Fruit fly (Drosophila melanogaster) whole organism, embryonic: ENCODE results near the gene CG43124.

ENCODE experiments used
- Abd-B ChIP-seq: fragments of 200-800 bp; sonication (Bioruptor generic); optimal IDR thresholded peaks from 2 replicates; lab custom pipeline; 2018; ENCODE audit warnings: missing biosample characterization, mild to moderate bottlenecking, missing genetic modification characterization, moderate library complexity
- Blimp-1 ChIP-seq: fragments of 200-800 bp; sonication (Bioruptor generic); optimal IDR thresholded peaks from 3 replicates; lab custom pipeline; 2018; ENCODE audit warnings: missing biosample characterization, missing genetic modification characterization, mild to moderate bottlenecking, moderate library complexity, missing genetic modification reagents
- CG11456 ChIP-seq: fragments of 200-800 bp; sonication (Bioruptor generic); IDR thresholded peaks from 3 replicates; pipeline ENCODE4 v1.3.6; 2022; ENCODE audit warnings: missing biosample characterization, missing genetic modification characterization
- CG11504 ChIP-seq: fragments of 200-800 bp; sonication (Bioruptor generic); optimal IDR thresholded peaks from 3 replicates; lab custom pipeline; 2019; ENCODE audit warnings: missing biosample characterization, mild to moderate bottlenecking, missing genetic modification characterization, moderate library complexity
- CG12155 ChIP-seq: fragments of 200-800 bp; sonication (Bioruptor generic); optimal IDR thresholded peaks from 3 replicates; lab custom pipeline; 2016; ENCODE audit warnings: missing biosample characterization, missing genetic modification characterization
- CG13424 ChIP-seq: fragments of 200-800 bp; sonication (Bioruptor generic); optimal IDR thresholded peaks from 2 replicates; lab custom pipeline; 2019; ENCODE audit warnings: missing biosample characterization, mild to moderate bottlenecking, missing genetic modification characterization, moderate library complexity
- CG17328 ChIP-seq: fragments of 200-800 bp; sonication (Bioruptor generic); IDR thresholded peaks from 2 replicates; pipeline ENCODE4 v1.3.6; 2022; ENCODE audit warnings: missing biosample characterization, missing genetic modification characterization
- CG17359 ChIP-seq: fragments of 200-800 bp; sonication (Bioruptor generic); optimal IDR thresholded peaks from 3 replicates; lab custom pipeline; 2018; ENCODE audit warnings: missing biosample characterization, mild to moderate bottlenecking, missing genetic modification characterization, moderate library complexity
- CG17385 ChIP-seq: fragments of 200-800 bp; sonication (Bioruptor generic); optimal IDR thresholded peaks from 3 replicates; lab custom pipeline; 2018; ENCODE audit warnings: missing biosample characterization, mild to moderate bottlenecking, missing genetic modification characterization
- CG1832 ChIP-seq: fragments of 200-800 bp; sonication (Bioruptor generic); optimal IDR thresholded peaks from 2 replicates; lab custom pipeline; 2017; ENCODE audit warnings: missing biosample characterization, mild to moderate bottlenecking, missing genetic modification characterization, inconsistent platforms
- CG2202 ChIP-seq: fragments of 200-800 bp; sonication (Bioruptor generic); optimal IDR thresholded peaks from 2 replicates; lab custom pipeline; 2018; ENCODE audit warnings: missing biosample characterization, mild to moderate bottlenecking, missing genetic modification characterization
- CG2678 ChIP-seq: fragments of 200-800 bp; sonication (Bioruptor generic); optimal IDR thresholded peaks from 3 replicates; lab custom pipeline; 2019; ENCODE audit warnings: missing biosample characterization, mild to moderate bottlenecking, missing genetic modification characterization, moderate library complexity
- CG31224 ChIP-seq: fragments of 200-800 bp; sonication (Bioruptor generic); IDR thresholded peaks from 2 replicates; pipeline ENCODE4 v1.3.6; 2022; ENCODE audit warnings: missing biosample characterization, missing genetic modification characterization
- CG4730 ChIP-seq: fragments of 200-800 bp; sonication (Bioruptor generic); IDR thresholded peaks from 2 replicates; pipeline ENCODE4 v1.3.6; 2022; ENCODE audit warnings: missing biosample characterization, missing genetic modification characterization
- CG4820 ChIP-seq: fragments of 200-800 bp; sonication (Bioruptor generic); optimal IDR thresholded peaks from 3 replicates; lab custom pipeline; 2016; ENCODE audit warnings: missing biosample characterization, missing genetic modification characterization
- CG4854 ChIP-seq: fragments of 200-800 bp; sonication (Bioruptor generic); optimal IDR thresholded peaks from 2 replicates; lab custom pipeline; 2016; ENCODE audit warnings: missing biosample characterization, missing genetic modification characterization, inconsistent platforms
- CG8944 ChIP-seq: fragments of 200-800 bp; sonication (Bioruptor generic); optimal IDR thresholded peaks from 3 replicates; lab custom pipeline; 2016; ENCODE audit warnings: missing biosample characterization, missing genetic modification characterization
- Dfd ChIP-seq, 2 experiments: fragments of >200 bp; optimal IDR thresholded peaks; 2 replicates each; lab custom pipeline; 2017; ENCODE audit warnings: missing biosample characterization in 2 of 2, missing genetic modification characterization in 2 of 2
- Dp ChIP-seq: fragments of 200-800 bp; sonication (Bioruptor generic); optimal IDR thresholded peaks from 2 replicates; lab custom pipeline; 2018; ENCODE audit warnings: missing biosample characterization, mild to moderate bottlenecking, missing genetic modification characterization, moderate library complexity
- E2f2 ChIP-seq: fragments of 200-800 bp; sonication (Bioruptor generic); IDR thresholded peaks from 2 replicates; pipeline ENCODE4 v1.3.6; 2022; ENCODE audit warnings: missing biosample characterization, missing genetic modification characterization
- Ets65A ChIP-seq: fragments of 200-800 bp; sonication (Bioruptor generic); peaks from one replicate; lab custom pipeline; 2016; ENCODE audit warnings: missing biosample characterization, missing genetic modification characterization
- GATAe ChIP-seq: fragments of 200-800 bp; sonication (Bioruptor generic); conservative IDR thresholded peaks from 2 replicates; pipeline ENCODE4 v1.3.6; 2022; ENCODE audit warnings: missing biosample characterization, missing genetic modification characterization
- HHEX ChIP-seq: fragments of 200-800 bp; sonication (Bioruptor generic); optimal IDR thresholded peaks from 3 replicates; lab custom pipeline; 2017; ENCODE audit warnings: missing biosample characterization, mild to moderate bottlenecking, missing genetic modification characterization, missing genetic modification reagents
- Hr51 ChIP-seq, 2 experiments: fragments of 200-800 bp; sonication (Bioruptor generic); optimal IDR thresholded peaks; 2 replicates in 1 of 2; 3 replicates in 1 of 2; lab custom pipeline; 2016 to 2018; ENCODE audit warnings: missing biosample characterization in 2 of 2, missing genetic modification characterization in 2 of 2, mild to moderate bottlenecking in 1 of 2, moderate library complexity in 1 of 2
- Lim3 ChIP-seq: fragments of 200-800 bp; sonication (Bioruptor generic); IDR thresholded peaks from 2 replicates; pipeline ENCODE4 v1.3.6; 2022; ENCODE audit warnings: missing biosample characterization, missing genetic modification characterization
- NC2α ChIP-seq: fragments of 200-800 bp; sonication (Bioruptor generic); optimal IDR thresholded peaks from 2 replicates; lab custom pipeline; 2016; ENCODE audit warnings: missing biosample characterization, missing genetic modification characterization
- Nf-YA ChIP-seq: fragments of 200-800 bp; sonication (Bioruptor generic); IDR thresholded peaks from 2 replicates; pipeline ENCODE4 v1.3.6; 2022; ENCODE audit warnings: missing biosample characterization, missing genetic modification characterization
- Oli ChIP-seq: fragments of 200-800 bp; sonication (Bioruptor generic); optimal IDR thresholded peaks from 2 replicates; lab custom pipeline; 2018; ENCODE audit warnings: missing biosample characterization, mild to moderate bottlenecking, missing genetic modification characterization, moderate library complexity
- PHDP ChIP-seq: fragments of 200-800 bp; sonication (Bioruptor generic); optimal IDR thresholded peaks from 3 replicates; lab custom pipeline; 2018; ENCODE audit warnings: missing biosample characterization, mild to moderate bottlenecking, missing genetic modification characterization, moderate library complexity
- ab ChIP-seq: fragments of 200-800 bp; sonication (Bioruptor generic); optimal IDR thresholded peaks from 2 replicates; lab custom pipeline; 2016; ENCODE audit warnings: missing biosample characterization, missing genetic modification characterization
- al ChIP-seq: fragments of 200-800 bp; sonication (Bioruptor generic); IDR thresholded peaks from 2 replicates; pipeline ENCODE4 v1.3.6; 2022; ENCODE audit warnings: missing biosample characterization, missing genetic modification characterization
- ap ChIP-seq: fragments of 200-800 bp; sonication (Bioruptor generic); IDR thresholded peaks from 2 replicates; pipeline ENCODE4 v1.3.6; 2022; ENCODE audit warnings: missing biosample characterization, missing genetic modification characterization
- ase ChIP-seq: fragments of 200-800 bp; sonication (Bioruptor generic); IDR thresholded peaks from 3 replicates; pipeline ENCODE4 v1.3.6; 2022; ENCODE audit warnings: missing biosample characterization, missing genetic modification characterization
- corto ChIP-seq: fragments of 200-800 bp; sonication (Bioruptor generic); optimal IDR thresholded peaks from 2 replicates; lab custom pipeline; 2016; ENCODE audit warnings: missing biosample characterization, mild to moderate bottlenecking, missing genetic modification characterization, moderate library complexity
- dan ChIP-seq: fragments of 200-800 bp; sonication (Bioruptor generic); IDR thresholded peaks from 2 replicates; pipeline ENCODE4 v1.3.6; 2022; ENCODE audit warnings: missing biosample characterization, missing genetic modification characterization
- dmrt99B ChIP-seq: fragments of 200-800 bp; sonication (Bioruptor generic); optimal IDR thresholded peaks from 2 replicates; lab custom pipeline; 2018; ENCODE audit warnings: missing biosample characterization, mild to moderate bottlenecking, missing genetic modification characterization, moderate library complexity
- ewg ChIP-seq: fragments of 200-800 bp; sonication (Bioruptor generic); optimal IDR thresholded peaks from 3 replicates; lab custom pipeline; 2017; ENCODE audit warnings: mild to moderate bottlenecking, missing biosample characterization, missing genetic modification reagents, missing genetic modification characterization
- exex ChIP-seq: fragments of 200-800 bp; sonication (Bioruptor generic); optimal IDR thresholded peaks from 4 replicates; lab custom pipeline; 2018; ENCODE audit warnings: missing biosample characterization, mild to moderate bottlenecking, missing genetic modification characterization, moderate library complexity
- fd64A ChIP-seq: fragments of 200-800 bp; sonication (Bioruptor generic); optimal IDR thresholded peaks from 3 replicates; lab custom pipeline; 2018; ENCODE audit warnings: missing biosample characterization, mild to moderate bottlenecking, missing genetic modification characterization
- lab ChIP-seq: fragments of 200-800 bp; sonication (Bioruptor generic); optimal IDR thresholded peaks from 3 replicates; lab custom pipeline; 2017; ENCODE audit warnings: missing biosample characterization, missing genetic modification characterization, mild to moderate bottlenecking, moderate library complexity, missing genetic modification reagents
- lola ChIP-seq, 3 experiments: fragments of >200 bp in 2 of 3; fragments of 200-800 bp in 1 of 3; sonication (Bioruptor generic) in 1 of 3; optimal IDR thresholded peaks; 2 replicates each; lab custom pipeline; 2017 to 2019; ENCODE audit warnings: missing biosample characterization in 3 of 3, missing genetic modification characterization in 3 of 3, mild to moderate bottlenecking in 1 of 3, moderate library complexity in 1 of 3
- pfk ChIP-seq: fragments of 200-800 bp; sonication (Bioruptor generic); optimal IDR thresholded peaks from 2 replicates; lab custom pipeline; 2018; ENCODE audit warnings: missing biosample characterization, mild to moderate bottlenecking, missing genetic modification characterization, moderate library complexity
- prd ChIP-seq, 3 experiments: fragments of >200 bp in 2 of 3; fragments of 200-800 bp in 1 of 3; sonication (Bioruptor generic) in 1 of 3; optimal IDR thresholded peaks in 2 of 3; IDR thresholded peaks in 1 of 3; 2 replicates in 2 of 3; 3 replicates in 1 of 3; pipeline versions ENCODE4 v1.3.6 to Lab custom; 2017 to 2022; ENCODE audit warnings: missing biosample characterization in 1 of 3, missing genetic modification characterization in 1 of 3
- sens ChIP-seq: fragments of 200-800 bp; sonication (Bioruptor generic); peaks from one replicate; lab custom pipeline; 2016; ENCODE audit warnings: missing biosample characterization, missing genetic modification characterization
- sima ChIP-seq: fragments of 200-800 bp; sonication (Bioruptor generic); optimal IDR thresholded peaks from 2 replicates; lab custom pipeline; 2016; ENCODE audit warnings: missing biosample characterization, missing genetic modification characterization
- sr ChIP-seq: fragments of 200-800 bp; sonication (Bioruptor generic); IDR thresholded peaks from 3 replicates; pipeline ENCODE4 v1.3.6; 2022; ENCODE audit warnings: missing biosample characterization, missing genetic modification characterization
- z ChIP-seq: fragments of 200-800 bp; sonication (Bioruptor generic); IDR thresholded peaks from 3 replicates; pipeline ENCODE4 v1.3.6; 2022; ENCODE audit warnings: missing biosample characterization, missing genetic modification characterization

Gene CG43124

DNA sequence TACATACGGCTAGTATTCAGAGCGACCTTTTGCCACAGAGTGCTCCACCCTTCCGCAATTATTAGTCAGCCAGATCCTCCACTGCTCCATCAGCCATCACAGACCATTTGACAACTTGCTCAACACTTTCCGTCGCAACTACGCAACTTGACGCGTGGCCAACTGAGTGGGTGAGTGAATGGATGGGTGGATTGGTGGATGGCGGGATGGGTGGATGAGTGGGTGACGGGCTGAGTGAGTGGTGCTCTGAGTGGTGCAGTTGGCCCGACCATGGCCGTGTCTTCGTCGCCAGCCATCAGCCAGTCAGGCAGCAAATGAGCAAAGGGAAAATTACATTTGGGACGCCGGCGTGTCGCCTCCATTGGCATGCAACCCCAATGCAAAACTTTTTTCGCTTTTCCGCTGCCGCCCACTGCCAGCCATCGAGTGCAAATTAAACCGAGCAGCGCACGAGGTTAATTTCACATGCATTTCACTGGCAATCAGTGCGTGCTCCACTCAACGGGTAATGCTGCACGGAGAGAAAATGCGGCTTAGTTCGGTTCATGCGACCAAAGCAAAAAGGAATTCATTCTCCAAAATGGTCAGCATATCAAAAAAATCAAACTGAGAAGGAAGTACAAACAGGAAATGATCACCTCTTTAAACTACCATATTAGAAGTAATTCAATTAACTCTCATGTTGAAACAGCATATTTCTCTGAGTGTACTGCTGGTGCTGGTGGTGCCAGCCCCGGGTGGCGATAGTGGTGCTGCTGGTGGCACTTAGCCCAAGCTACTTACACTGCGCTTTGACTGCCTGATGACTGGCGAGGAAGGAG lies 43.6 kb upstream of the CG43124 start (continued):
- TF ChIP-seq CG4730 (no peak), sr (0 out of 3 replicates have a peak, but pooled peaks have one; percentile 51), CG31224 (GFP tag; lab: Robert Waterston, UW) (no peak), Oli (tag; lab: Kevin White, UChicago) (no peak), CG4820 (GFP tag; lab: Kevin White, UChicago) (no peak), z (GFP tag; lab: Robert Waterston, UW) (peak; percentile 58; the same call in 1 of the 3 replicates), CG12155 (no peak), CG11456 (GFP tag; lab: Robert Waterston, UW) (0 out of 3 replicates have a peak, but pooled peaks have one; percentile 27), al (GFP tag; lab: Robert Waterston, UW) (no peak), ase (GFP tag; lab: Robert Waterston, UW) (no peak), GATAe (GFP tag; lab: Robert Waterston, UW) (no peak)

DNA sequence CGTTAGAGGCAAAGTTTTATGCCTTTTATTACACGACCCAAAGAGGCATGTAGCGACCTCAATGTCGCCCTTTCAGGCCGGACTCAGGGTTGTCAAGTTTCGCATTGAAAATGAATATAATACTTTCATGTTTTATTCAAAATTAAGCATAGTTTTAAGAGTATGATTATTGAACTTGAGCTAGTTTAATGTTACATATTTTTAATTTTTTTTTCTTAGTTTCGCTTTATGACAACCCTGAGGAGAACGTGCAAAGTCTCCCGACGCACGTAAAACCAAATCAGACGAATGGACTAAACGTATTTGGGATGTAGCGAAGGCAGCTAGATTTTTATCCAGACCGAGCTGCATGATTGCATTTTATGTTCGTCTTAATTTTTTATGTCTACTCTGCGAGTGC lies 41.4 kb upstream of the CG43124 start:
- TF ChIP-seq ewg: peak; percentile 0
- peak; percentile 2 for TF ChIP-seq CG17385
- no peak for TF ChIP-seq dan
- TF ChIP-seq Abd-B: peak; percentile 38
- TF ChIP-seq Lim3 (GFP tag; lab: Robert Waterston, UW): no peak
- no peak for TF ChIP-seq lola (GFP tag; optimal IDR thresholded peaks at IDR 0.05; lab: Kevin White, UChicago)
- TF ChIP-seq Hr51 (GFP tag; optimal IDR thresholded peaks at IDR 0.05; lab: Kevin White, UChicago): peak in 1 of 2 experiments; percentile 24
- TF ChIP-seq ap: 0 out of 2 replicates have a peak, but pooled peaks have one; percentile 18
- no peak for TF ChIP-seq CG4854 (GFP tag; lab: Kevin White, UChicago)
- TF ChIP-seq sima (GFP tag; lab: Kevin White, UChicago): no peak
- TF ChIP-seq Ets65A (GFP tag; lab: Kevin White, UChicago): peak; percentile 86
- no peak for TF ChIP-seq ab (GFP tag; lab: Kevin White, UChicago)
- TF ChIP-seq Nf-YA (GFP tag; lab: Robert Waterston, UW): peak; percentile 31; the same call in 1 of the 2 replicates
- TF ChIP-seq CG8944 (GFP tag; lab: Kevin White, UChicago): no peak
- TF ChIP-seq Dp (GFP tag; lab: Kevin White, UChicago): no peak
- no peak for TF ChIP-seq prd (optimal IDR thresholded peaks at IDR 0.05; lab: Kevin White, UChicago)
- TF ChIP-seq prd (GFP tag; IDR thresholded peaks at IDR 0.05; lab: Robert Waterston, UW): peak; percentile 32; the same call in 2 of the 3 replicates
- TF ChIP-seq Blimp-1 (GFP tag; lab: Kevin White, UChicago): peak; percentile 35
- TF ChIP-seq E2f2 (GFP tag; lab: Robert Waterston, UW): no peak
- no peak for TF ChIP-seq NC2α
- TF ChIP-seq dmrt99B (tag; lab: Kevin White, UChicago): peak; percentile 39
- TF ChIP-seq exex (tag; lab: Kevin White, UChicago): no peak
- peak; percentile 14 for TF ChIP-seq PHDP (tag; lab: Kevin White, UChicago)
- TF ChIP-seq CG17328: 0 out of 2 replicates have a peak, but pooled peaks have one; percentile 14
- TF ChIP-seq corto (GFP tag; lab: Kevin White, UChicago): no peak
- TF ChIP-seq CG1832 (GFP tag; lab: Kevin White, UChicago): no peak
- peak; percentile 30 for TF ChIP-seq CG17359 (tag; lab: Kevin White, UChicago)
- peak; percentile 41 for TF ChIP-seq CG11504 (tag; lab: Kevin White, UChicago)
- peak; percentile 77 for TF ChIP-seq sens (GFP tag; lab: Kevin White, UChicago)
- peak; percentile 17 for TF ChIP-seq lab
- no peak for TF ChIP-seq pfk
- TF ChIP-seq Dfd (GFP tag; optimal IDR thresholded peaks at IDR 0.05; lab: Kevin White, UChicago): no peak
- peak; percentile 20 for TF ChIP-seq CG13424 (tag; lab: Kevin White, UChicago)
- no peak for TF ChIP-seq CG2202 (tag; lab: Kevin White, UChicago)
- no peak for TF ChIP-seq HHEX (GFP tag; lab: Kevin White, UChicago)
- TF ChIP-seq fd64A (GFP tag; lab: Kevin White, UChicago): no peak
- peak; percentile 38 for TF ChIP-seq CG2678 (tag; lab: Kevin White, UChicago)
